Fruit fly (Drosophila melanogaster): ENCODE data around the gene CG14275.
A peak's percentile ranks its signal among the peaks of the same experiment; 100 is the strongest.

CG14275 gene

dm6 chr2L:8364006-8364956 lies 37.0 kb downstream of the CG14275 start, which contains the start of the genes RpS13 and CSN8 (continued):
- peak in 1 of 2 experiments; percentile 9 for TF ChIP-seq Pdp1 (GFP tag; optimal IDR thresholded peaks at IDR 0.05)
- no peak for TF ChIP-seq Adf1 (GFP tag; IDR thresholded peaks at IDR 0.05)
- no peak for TF ChIP-seq Ada2b (GFP tag; IDR thresholded peaks at IDR 0.05)
- peak; percentile 39 for TF ChIP-seq nerfin-1 (tag; optimal IDR thresholded peaks at IDR 0.05)
- 0 out of 3 replicates have a peak, but pooled peaks have one; percentile 15 for TF ChIP-seq ci (GFP tag; IDR thresholded peaks at IDR 0.05)
- TF ChIP-seq CG13894 (tag; optimal IDR thresholded peaks at IDR 0.05) = peak; percentile 47
- TF ChIP-seq Oaz (GFP tag; IDR thresholded peaks at IDR 0.05) = no peak
- TF ChIP-seq CG7372 (GFP tag; IDR thresholded peaks at IDR 0.05) = no peak
- TF ChIP-seq row (GFP tag; IDR thresholded peaks at IDR 0.05) = peak; percentile 49
- no peak for TF ChIP-seq CG10274 (GFP tag; optimal IDR thresholded peaks at IDR 0.05)
- TF ChIP-seq ERR (GFP tag; optimal IDR thresholded peaks at IDR 0.05) = no peak
- TF ChIP-seq Dp (GFP tag; optimal IDR thresholded peaks at IDR 0.05) = peak; percentile 34
- TF ChIP-seq chinmo (GFP tag; IDR thresholded peaks at IDR 0.05; ENCODE audit: partially characterized antibody) = peak; percentile 69; the same call in 2 of the 4 replicates
- TF ChIP-seq C15 (GFP tag; IDR thresholded peaks at IDR 0.05) = no peak
- no peak for TF ChIP-seq Max (GFP tag; optimal IDR thresholded peaks at IDR 0.05)
- no peak for TF ChIP-seq esg (GFP tag; conservative IDR thresholded peaks at IDR 0.05)
- TF ChIP-seq CG8944 (GFP tag; optimal IDR thresholded peaks at IDR 0.05) = no peak
- peak; percentile 17 for TF ChIP-seq CG7271 (tag; optimal IDR thresholded peaks at IDR 0.05)
- TF ChIP-seq CG10654 (GFP tag; optimal IDR thresholded peaks at IDR 0.05) = no peak
- no peak for TF ChIP-seq eyg (GFP tag; optimal IDR thresholded peaks at IDR 0.05)
- peak; percentile 93 for TF ChIP-seq Doc3 (GFP tag; IDR thresholded peaks at IDR 0.05; ENCODE audit: partially characterized antibody)
- peak; percentile 31 for TF ChIP-seq CG9727 (GFP tag; optimal IDR thresholded peaks at IDR 0.05)
- no peak for TF ChIP-seq chn (GFP tag; optimal IDR thresholded peaks at IDR 0.05)
- no peak for TF ChIP-seq CG13624 (GFP tag; optimal IDR thresholded peaks at IDR 0.05)
- peak; percentile 43 for TF ChIP-seq Rfx (GFP tag; IDR thresholded peaks at IDR 0.05)
- TF ChIP-seq slp2 (GFP tag; optimal IDR thresholded peaks at IDR 0.05) = no peak
- TF ChIP-seq Scr (GFP tag; IDR thresholded peaks at IDR 0.05; ENCODE audit: partially characterized antibody) = peak; percentile 98
- no peak for TF ChIP-seq CG18764 (GFP tag; optimal IDR thresholded peaks at IDR 0.05)
- no peak for TF ChIP-seq pfk (GFP tag; optimal IDR thresholded peaks at IDR 0.05)
- TF ChIP-seq CG10462 (GFP tag; optimal IDR thresholded peaks at IDR 0.05) = no peak
- TF ChIP-seq gsb (GFP tag; IDR thresholded peaks at IDR 0.05) = no peak
- peak; percentile 59 for TF ChIP-seq CG6765 (GFP tag; optimal IDR thresholded peaks at IDR 0.05)
- TF ChIP-seq E2f2 (GFP tag; IDR thresholded peaks at IDR 0.05) = peak; percentile 39
- TF ChIP-seq NFAT (GFP tag; IDR thresholded peaks at IDR 0.05) = no peak
- TF ChIP-seq CG10267 (tag; optimal IDR thresholded peaks at IDR 0.05) = peak; percentile 63
- TF ChIP-seq org-1 (GFP tag; optimal IDR thresholded peaks at IDR 0.05) = no peak
- no peak for TF ChIP-seq p53 (GFP tag; optimal IDR thresholded peaks at IDR 0.05)
- peak; percentile 32 for TF ChIP-seq nom (GFP tag; optimal IDR thresholded peaks at IDR 0.05)
- TF ChIP-seq kni (GFP tag; optimal IDR thresholded peaks at IDR 0.05) = peak; percentile 66
- no peak for TF ChIP-seq CG10543 (GFP tag; optimal IDR thresholded peaks at IDR 0.05)
- TF ChIP-seq CG3838 (GFP tag; optimal IDR thresholded peaks at IDR 0.05) = no peak
- TF ChIP-seq CG6813 (GFP tag; optimal IDR thresholded peaks at IDR 0.05) = no peak
- TF ChIP-seq CG12942 (GFP tag; optimal IDR thresholded peaks at IDR 0.05) = no peak
- no peak for TF ChIP-seq Atf3 (GFP tag; optimal IDR thresholded peaks at IDR 0.05)
- TF ChIP-seq chif (GFP tag; optimal IDR thresholded peaks at IDR 0.05) = no peak
- TF ChIP-seq CG33213 (GFP tag; optimal IDR thresholded peaks at IDR 0.05) = peak; percentile 28
- no peak for TF ChIP-seq CG1647 (GFP tag; optimal IDR thresholded peaks at IDR 0.05)
- peak; percentile 90 for TF ChIP-seq Bgb (GFP tag; IDR thresholded peaks at IDR 0.05; ENCODE audit: partially characterized antibody)
- no peak for TF ChIP-seq ewg (GFP tag; optimal IDR thresholded peaks at IDR 0.05)

All from whole organism, embryonic.